Fruit fly (Drosophila melanogaster) whole organism, prepupa: ENCODE measurements around the gene NT1.

ENCODE experiments used
- CG8119 ChIP-seq: fragments of 200-800 bp; sonication (Bioruptor generic); IDR thresholded peaks from 3 replicates; pipeline ENCODE4 v1.3.6; 2022; ENCODE audit warnings: missing biosample characterization, missing genetic modification characterization
- Smox ChIP-seq: fragments of 200-800 bp; sonication (Bioruptor generic); optimal IDR thresholded peaks from 3 replicates; lab custom pipeline; 2016; ENCODE audit warnings: missing biosample characterization, missing genetic modification characterization
- eg ChIP-seq: fragments of 200-800 bp; sonication (Bioruptor generic); IDR thresholded peaks from 3 replicates; pipeline ENCODE4 v1.3.6; 2022; ENCODE audit warnings: missing biosample characterization, missing genetic modification characterization
- vri ChIP-seq: fragments of 200-800 bp; sonication (Bioruptor generic); optimal IDR thresholded peaks from 3 replicates; lab custom pipeline; 2016; ENCODE audit warnings: missing biosample characterization, mild to moderate bottlenecking, missing genetic modification characterization

DNA sequence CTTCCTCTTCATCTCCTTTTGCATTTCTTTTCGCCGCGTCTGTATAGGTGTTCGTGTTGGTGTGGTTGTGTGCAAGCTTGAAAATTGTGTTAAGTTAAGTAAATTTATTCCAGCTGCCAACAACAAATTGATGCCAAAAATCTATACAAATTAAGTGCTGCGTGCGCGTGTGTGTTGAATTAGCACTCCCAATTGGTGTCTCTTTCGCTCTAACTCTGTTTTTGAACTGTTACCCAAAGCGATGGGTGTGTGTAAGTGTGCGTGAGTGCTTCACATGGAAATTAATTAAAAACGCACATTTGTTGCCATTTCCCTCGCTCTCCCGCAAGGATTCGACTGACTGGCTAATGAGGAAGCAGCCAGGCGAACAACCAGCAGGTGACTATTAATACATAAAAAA is 34.3 kb upstream of the NT1 start:
- no peak for TF ChIP-seq vri (GFP tag; lab: Kevin White, UChicago)
- TF ChIP-seq CG8119 (GFP tag; lab: Robert Waterston, UW) = no peak
- TF ChIP-seq Smox = no peak
- TF ChIP-seq eg (GFP tag; lab: Robert Waterston, UW) = no peak
